Fruit fly (Drosophila melanogaster) whole organism, prepupa: ENCODE measurements around the gene vsg.

Experiments
- CG10669 ChIP-seq: fragments of 200-800 bp; sonication (Bioruptor generic); optimal IDR thresholded peaks from 3 replicates; lab custom pipeline; 2018; ENCODE audit warnings: missing biosample characterization, mild to moderate bottlenecking, missing genetic modification characterization, moderate library complexity
- CG11762 ChIP-seq: fragments of 200-800 bp; sonication (Bioruptor generic); optimal IDR thresholded peaks from 3 replicates; lab custom pipeline; 2016; ENCODE audit warnings: missing biosample characterization, missing genetic modification characterization; ENCODE audit not compliant: insufficient read depth
- CG11902 ChIP-seq: fragments of 200-800 bp; sonication (Bioruptor generic); optimal IDR thresholded peaks from 3 replicates; lab custom pipeline; 2016; ENCODE audit warnings: missing biosample characterization, missing genetic modification characterization
- CG1621 ChIP-seq: fragments of 200-800 bp; sonication (Bioruptor generic); optimal IDR thresholded peaks from 3 replicates; lab custom pipeline; 2018; ENCODE audit warnings: missing biosample characterization, mild to moderate bottlenecking, missing genetic modification characterization
- CG16779 ChIP-seq: fragments of 200-800 bp; sonication (Bioruptor generic); optimal IDR thresholded peaks from 3 replicates; lab custom pipeline; 2017; ENCODE audit warnings: missing biosample characterization, mild to moderate bottlenecking, missing genetic modification characterization
- CG4318 ChIP-seq: fragments of 200-800 bp; sonication (Bioruptor generic); optimal IDR thresholded peaks from 3 replicates; lab custom pipeline; 2017; ENCODE audit warnings: missing biosample characterization, mild to moderate bottlenecking, missing genetic modification characterization
- CG6163 ChIP-seq: fragments of 200-800 bp; sonication (Bioruptor generic); IDR thresholded peaks from 3 replicates; pipeline ENCODE4 v1.3.6; 2022; ENCODE audit warnings: missing biosample characterization, missing genetic modification characterization
- CG6276 ChIP-seq: fragments of 200-800 bp; sonication (Bioruptor generic); optimal IDR thresholded peaks from 2 replicates; lab custom pipeline; 2017; ENCODE audit warnings: missing biosample characterization, mild to moderate bottlenecking, missing genetic modification characterization
- CG6808 ChIP-seq: fragments of 200-800 bp; sonication (Bioruptor generic); optimal IDR thresholded peaks from 3 replicates; lab custom pipeline; 2017; ENCODE audit warnings: missing biosample characterization, missing genetic modification characterization, mild to moderate bottlenecking, moderate library complexity, missing genetic modification reagents
- CG8119 ChIP-seq: fragments of 200-800 bp; sonication (Bioruptor generic); IDR thresholded peaks from 3 replicates; pipeline ENCODE4 v1.3.6; 2022; ENCODE audit warnings: missing biosample characterization, missing genetic modification characterization
- CG8632 ChIP-seq: fragments of 200-800 bp; sonication (Bioruptor generic); optimal IDR thresholded peaks from 3 replicates; lab custom pipeline; 2016; ENCODE audit warnings: missing biosample characterization, missing genetic modification characterization
- Eip78C ChIP-seq: fragments of 200-800 bp; sonication (Bioruptor generic); peaks from one replicate; lab custom pipeline; 2016; ENCODE audit warnings: missing biosample characterization, missing genetic modification characterization
- Eip93F ChIP-seq: fragments of 200-800 bp; sonication (Bioruptor generic); optimal IDR thresholded peaks from 2 replicates; lab custom pipeline; 2016; ENCODE audit warnings: missing biosample characterization, mild to moderate bottlenecking, missing genetic modification characterization
- Ets21C ChIP-seq: fragments of 200-800 bp; sonication (Bioruptor generic); optimal IDR thresholded peaks from 3 replicates; lab custom pipeline; 2016; ENCODE audit warnings: missing biosample characterization, missing genetic modification characterization
- OdsH ChIP-seq: fragments of 200-800 bp; sonication (Bioruptor generic); optimal IDR thresholded peaks from 3 replicates; lab custom pipeline; 2016; ENCODE audit warnings: missing biosample characterization, missing genetic modification characterization
- Smox ChIP-seq: fragments of 200-800 bp; sonication (Bioruptor generic); optimal IDR thresholded peaks from 3 replicates; lab custom pipeline; 2016; ENCODE audit warnings: missing biosample characterization, missing genetic modification characterization
- Sox15 ChIP-seq: fragments of 200-800 bp; sonication (Bioruptor generic); optimal IDR thresholded peaks from 3 replicates; lab custom pipeline; 2016; ENCODE audit warnings: missing biosample characterization, missing genetic modification characterization
- dac ChIP-seq: fragments of 200-800 bp; sonication (Bioruptor generic); optimal IDR thresholded peaks from 2 replicates; lab custom pipeline; 2017; ENCODE audit warnings: missing biosample characterization, mild to moderate bottlenecking, missing genetic modification characterization
- dsx ChIP-seq: fragments of 200-800 bp; optimal IDR thresholded peaks from 3 replicates; lab custom pipeline; 2019; ENCODE audit warnings: missing biosample characterization, mild to moderate bottlenecking, missing genetic modification characterization, moderate library complexity; ENCODE audit not compliant: poor library complexity, severe bottlenecking
- net ChIP-seq: fragments of 200-800 bp; sonication (Bioruptor generic); optimal IDR thresholded peaks from 3 replicates; lab custom pipeline; 2016; ENCODE audit warnings: missing biosample characterization, missing genetic modification characterization
- pdm3 ChIP-seq: fragments of 200-800 bp; sonication (Bioruptor generic); optimal IDR thresholded peaks from 3 replicates; lab custom pipeline; 2016; ENCODE audit warnings: missing biosample characterization, missing genetic modification characterization
- salr ChIP-seq, 2 experiments: fragments of 200-800 bp; sonication (Bioruptor generic); optimal IDR thresholded peaks; 3 replicates each; lab custom pipeline; 2016 to 2018; ENCODE audit warnings: missing biosample characterization in 2 of 2, missing genetic modification characterization in 2 of 2, mild to moderate bottlenecking in 1 of 2
- topi ChIP-seq: fragments of 200-800 bp; sonication (Bioruptor generic); optimal IDR thresholded peaks from 3 replicates; lab custom pipeline; 2016; ENCODE audit warnings: missing biosample characterization, missing genetic modification characterization
- vri ChIP-seq: fragments of 200-800 bp; sonication (Bioruptor generic); optimal IDR thresholded peaks from 3 replicates; lab custom pipeline; 2016; ENCODE audit warnings: missing biosample characterization, mild to moderate bottlenecking, missing genetic modification characterization

Gene vsg

DNA sequence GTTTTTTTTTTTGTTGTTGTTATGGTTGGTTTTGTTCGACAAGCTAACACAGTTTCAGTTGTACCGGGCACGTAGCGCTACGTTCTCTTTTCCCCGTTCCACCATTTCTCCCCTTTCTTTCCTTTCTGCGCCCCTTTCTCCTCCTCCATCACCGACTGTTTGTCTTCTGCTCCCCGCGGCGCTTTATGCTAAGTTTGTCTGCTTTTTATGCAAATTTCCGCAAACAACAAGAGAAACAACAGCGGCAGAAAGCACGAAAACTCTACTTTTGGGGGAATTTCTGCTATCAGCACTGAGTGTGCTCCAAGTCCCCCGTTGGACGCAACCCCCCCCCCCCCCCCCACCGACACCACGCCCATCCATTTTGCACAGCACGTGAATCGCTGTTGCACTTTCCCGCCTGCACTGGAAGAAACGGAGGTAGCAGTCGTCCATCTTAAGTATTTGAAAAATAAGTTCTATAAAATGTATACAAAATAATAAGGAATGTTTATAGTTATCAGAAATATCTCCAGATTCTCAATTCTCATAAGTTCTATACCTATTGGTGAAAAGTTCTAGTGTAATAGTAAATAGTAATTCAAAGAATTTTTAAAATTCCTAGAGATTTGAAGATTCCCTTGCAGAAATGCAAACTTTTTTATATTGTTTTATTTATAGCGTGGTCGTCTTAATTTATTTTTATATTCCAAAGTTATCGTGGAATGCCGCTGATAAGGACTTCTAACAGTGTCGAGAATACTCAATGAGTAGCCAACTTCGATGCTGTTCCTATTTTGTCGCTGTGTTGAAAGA is 51.0 kb downstream of the vsg start (continued):
- peak; percentile 18 for TF ChIP-seq Smox (GFP tag; lab: Kevin White, UChicago)
- TF ChIP-seq salr (GFP tag; optimal IDR thresholded peaks at IDR 0.05; lab: Kevin White, UChicago) = peak in 1 of 2 experiments; percentile 28
- TF ChIP-seq CG11902 (GFP tag; lab: Kevin White, UChicago) = no peak
- peak; percentile 50 for TF ChIP-seq CG4318 (GFP tag; lab: Kevin White, UChicago)
- TF ChIP-seq net = peak; percentile 26
- TF ChIP-seq CG8119 (GFP tag; lab: Robert Waterston, UW) = peak; percentile 57
- peak; percentile 16 for TF ChIP-seq dac (GFP tag; lab: Kevin White, UChicago)
- no peak for TF ChIP-seq CG1621 (tag; lab: Kevin White, UChicago)
- TF ChIP-seq CG10669 (GFP tag; lab: Kevin White, UChicago) = peak; percentile 26
- TF ChIP-seq, all 60 proteins: peak for 33

DNA sequence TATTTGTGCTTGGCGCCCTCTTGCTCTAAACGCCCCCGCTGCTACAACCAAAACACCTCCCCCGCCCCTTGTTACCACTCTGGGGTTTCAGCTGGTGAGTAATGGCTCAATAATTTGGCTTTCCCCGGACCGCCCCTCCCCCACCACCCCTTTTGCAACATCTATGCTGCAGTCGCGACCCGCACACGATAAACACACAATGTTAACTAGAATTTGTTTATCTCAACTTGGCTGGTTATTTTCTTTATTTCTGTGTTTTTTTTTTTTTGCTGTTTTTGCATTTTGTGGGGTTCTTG is 51.5 kb downstream of the vsg start:
- no peak for TF ChIP-seq CG6276 (GFP tag; lab: Kevin White, UChicago)
- no peak for TF ChIP-seq Eip93F (GFP tag; lab: Kevin White, UChicago)
- TF ChIP-seq CG8632 (GFP tag; lab: Kevin White, UChicago) = no peak
- TF ChIP-seq topi (GFP tag; lab: Kevin White, UChicago) = no peak
- no peak for TF ChIP-seq pdm3
- no peak for TF ChIP-seq Ets21C (GFP tag; lab: Kevin White, UChicago)
- TF ChIP-seq CG11762 (GFP tag; lab: Kevin White, UChicago) = no peak
- TF ChIP-seq CG1621 (tag; lab: Kevin White, UChicago) = no peak
- TF ChIP-seq CG4318 (GFP tag; lab: Kevin White, UChicago) = no peak
- TF ChIP-seq CG6808 (GFP tag; lab: Kevin White, UChicago) = no peak
- no peak for TF ChIP-seq CG6163 (GFP tag; lab: Robert Waterston, UW)
- TF ChIP-seq dsx (GFP tag; lab: Kevin White, UChicago) = no peak
- no peak for TF ChIP-seq Sox15 (GFP tag; lab: Kevin White, UChicago)
- no peak for TF ChIP-seq OdsH
- TF ChIP-seq CG16779 (tag; lab: Kevin White, UChicago) = no peak
- TF ChIP-seq, all 60 proteins: peak for 0

DNA sequence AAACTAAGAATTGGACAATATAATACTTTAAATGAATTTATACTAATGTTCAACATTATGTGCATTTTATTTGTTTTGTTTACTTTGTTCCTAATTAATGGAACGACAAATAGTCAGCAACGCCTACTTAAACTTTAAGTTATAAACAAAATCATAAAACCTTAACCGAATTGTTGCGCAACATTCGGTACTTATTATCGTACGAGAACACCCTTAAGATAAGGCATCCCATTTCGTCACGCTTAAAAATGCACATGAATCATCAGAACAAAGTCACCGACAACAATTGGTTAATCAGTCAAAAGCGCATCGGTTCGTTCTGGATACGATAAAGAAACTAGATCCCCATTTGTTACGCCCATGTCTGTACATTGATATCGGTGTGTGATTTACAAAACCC is 52.2 kb downstream of the vsg start:
- TF ChIP-seq vri (GFP tag; lab: Kevin White, UChicago) (peak; percentile 72), Eip78C (GFP tag; lab: Kevin White, UChicago) (peak; percentile 32), salr (GFP tag; optimal IDR thresholded peaks at IDR 0.05; lab: Kevin White, UChicago) (no peak), Sox15 (GFP tag; lab: Kevin White, UChicago) (no peak)
- TF ChIP-seq, all 60 proteins: peak for 2
